Worm (Caenorhabditis elegans) whole organism, L3 larva: ENCODE measurements around the gene cpr-1.

ENCODE experiments used
- ZK546.5 ChIP-seq: sonication (generic microtip); optimal IDR thresholded peaks from 2 replicates; lab custom pipeline; 2017; ENCODE audit warnings: missing biosample characterization, missing genetic modification characterization
- aly-2 ChIP-seq: fragments of 150-350 bp; optimal IDR thresholded peaks from 2 replicates; lab custom pipeline; 2014; ENCODE audit warnings: missing biosample characterization, missing genetic modification characterization
- ama-1 ChIP-seq: fragments of 150-350 bp; optimal IDR thresholded peaks from 2 replicates; lab custom pipeline; 2018
- ceh-16 ChIP-seq: sonication (generic microtip); optimal IDR thresholded peaks from 2 replicates; lab custom pipeline; 2017; ENCODE audit warnings: missing biosample characterization, missing genetic modification characterization
- ceh-28 ChIP-seq: fragments of 150-350 bp; optimal IDR thresholded peaks from 2 replicates; lab custom pipeline; 2014; ENCODE audit warnings: missing biosample characterization, missing genetic modification reagents, missing genetic modification characterization
- ceh-82 ChIP-seq: fragments of 150-350 bp; optimal IDR thresholded peaks from 2 replicates; lab custom pipeline; 2014; ENCODE audit warnings: missing biosample characterization, missing genetic modification characterization
- ceh-9 ChIP-seq: sonication (generic microtip); optimal IDR thresholded peaks from 2 replicates; lab custom pipeline; 2018; ENCODE audit warnings: missing biosample characterization, missing genetic modification characterization
- egl-27 ChIP-seq: sonication (generic microtip); optimal IDR thresholded peaks from 4 replicates; lab custom pipeline; 2017; ENCODE audit warnings: missing biosample characterization, missing genetic modification reagents, missing genetic modification characterization
- egl-5 ChIP-seq: fragments of 150-350 bp; optimal IDR thresholded peaks from 2 replicates; lab custom pipeline; 2017; ENCODE audit warnings: missing biosample characterization, missing genetic modification reagents, missing genetic modification characterization, inconsistent platforms
- elt-2 ChIP-seq: sonication (generic microtip); optimal IDR thresholded peaks from 2 replicates; lab custom pipeline; 2016; ENCODE audit warnings: missing genetic modification reagents, mild to moderate bottlenecking, missing genetic modification characterization, missing compliant biosample characterization
- elt-3 ChIP-seq, 3 experiments: fragments of 150-350 bp in 1 of 3; sonication (generic microtip) in 2 of 3; optimal IDR thresholded peaks; 2 replicates in 2 of 3; 4 replicates in 1 of 3; lab custom pipeline; 2014 to 2017; ENCODE audit warnings: missing biosample characterization in 3 of 3, missing genetic modification characterization in 3 of 3
- eor-1 ChIP-seq, 2 experiments: fragments of 150-350 bp; optimal IDR thresholded peaks; 2 replicates each; lab custom pipeline; 2014 to 2018; ENCODE audit warnings: missing biosample characterization in 2 of 2, missing genetic modification characterization in 2 of 2
- fkh-10 ChIP-seq: sonication (generic microtip); optimal IDR thresholded peaks from 2 replicates; lab custom pipeline; 2017; ENCODE audit warnings: missing biosample characterization, missing genetic modification reagents, missing genetic modification characterization
- fkh-2 ChIP-seq: fragments of 150-350 bp; optimal IDR thresholded peaks from 2 replicates; lab custom pipeline; 2014; ENCODE audit warnings: missing biosample characterization, missing genetic modification reagents, missing genetic modification characterization
- hmg-11 ChIP-seq: sonication (generic microtip); optimal IDR thresholded peaks from 2 replicates; lab custom pipeline; 2016; ENCODE audit warnings: missing genetic modification characterization, missing compliant biosample characterization
- jun-1 ChIP-seq: fragments of 150-350 bp; optimal IDR thresholded peaks from 2 replicates; lab custom pipeline; 2014; ENCODE audit warnings: missing biosample characterization, missing genetic modification reagents, missing genetic modification characterization
- lin-39 ChIP-seq: fragments of 150-350 bp; optimal IDR thresholded peaks from 2 replicates; lab custom pipeline; 2018; ENCODE audit warnings: missing biosample characterization, missing genetic modification reagents, missing genetic modification characterization
- lsy-12 ChIP-seq: sonication (generic microtip); optimal IDR thresholded peaks from 2 replicates; lab custom pipeline; 2016; ENCODE audit warnings: mild to moderate bottlenecking, missing genetic modification characterization, missing compliant biosample characterization
- mdl-1 ChIP-seq: fragments of 150-350 bp; optimal IDR thresholded peaks from 2 replicates; lab custom pipeline; 2014; ENCODE audit warnings: missing biosample characterization, missing genetic modification characterization
- nfya-1 ChIP-seq: sonication (generic microtip); optimal IDR thresholded peaks from 2 replicates; lab custom pipeline; 2017; ENCODE audit warnings: missing genetic modification characterization, mild to moderate bottlenecking, missing compliant biosample characterization, antibody characterized with exemption, moderate library complexity; ENCODE audit not compliant: insufficient read depth
- nhr-11 ChIP-seq: fragments of 150-350 bp; optimal IDR thresholded peaks from 2 replicates; lab custom pipeline; 2014; ENCODE audit warnings: missing biosample characterization, missing genetic modification characterization
- nhr-12 ChIP-seq: fragments of 150-350 bp; optimal IDR thresholded peaks from 2 replicates; lab custom pipeline; 2014; ENCODE audit warnings: missing biosample characterization, missing genetic modification characterization
- nhr-237 ChIP-seq: fragments of 150-350 bp; optimal IDR thresholded peaks from 2 replicates; lab custom pipeline; 2014; ENCODE audit warnings: missing biosample characterization, missing genetic modification characterization
- nhr-43 ChIP-seq: sonication (generic microtip); optimal IDR thresholded peaks from 2 replicates; lab custom pipeline; 2016; ENCODE audit warnings: mild to moderate bottlenecking, missing genetic modification characterization, missing compliant biosample characterization; ENCODE audit not compliant: poor library complexity, severe bottlenecking
- nhr-76 ChIP-seq: fragments of 150-350 bp; sonication (generic microtip); optimal IDR thresholded peaks from 5 replicates; lab custom pipeline; 2014; ENCODE audit warnings: missing biosample characterization, missing genetic modification characterization
- nhr-77 ChIP-seq: fragments of 150-350 bp; optimal IDR thresholded peaks from 2 replicates; lab custom pipeline; 2014; ENCODE audit warnings: missing biosample characterization, missing genetic modification characterization
- pha-4 ChIP-seq: fragments of 150-350 bp; optimal IDR thresholded peaks from 2 replicates; lab custom pipeline; 2014; ENCODE audit warnings: missing biosample characterization, missing genetic modification reagents, missing genetic modification characterization
- pqm-1 ChIP-seq: fragments of 150-350 bp; optimal IDR thresholded peaks from 2 replicates; lab custom pipeline; 2017; ENCODE audit warnings: missing biosample characterization, missing genetic modification characterization, inconsistent platforms
- sea-2 ChIP-seq: fragments of 150-350 bp; sonication (generic microtip); optimal IDR thresholded peaks from 4 replicates; lab custom pipeline; 2014; ENCODE audit warnings: missing biosample characterization, missing genetic modification reagents, missing genetic modification characterization
- skn-1 ChIP-seq: fragments of 150-350 bp; optimal IDR thresholded peaks from 2 replicates; lab custom pipeline; 2014; ENCODE audit warnings: missing biosample characterization, missing genetic modification characterization
- snpc-4 ChIP-seq: fragments of 150-350 bp; optimal IDR thresholded peaks from 2 replicates; lab custom pipeline; 2014; ENCODE audit warnings: missing biosample characterization, missing genetic modification characterization
- zag-1 ChIP-seq: fragments of 150-350 bp; optimal IDR thresholded peaks from 2 replicates; lab custom pipeline; 2014; ENCODE audit warnings: missing biosample characterization, missing genetic modification characterization
- ztf-11 ChIP-seq: fragments of 150-350 bp; optimal IDR thresholded peaks from 2 replicates; lab custom pipeline; 2014; ENCODE audit warnings: missing biosample characterization, missing genetic modification characterization
- ztf-4 ChIP-seq: fragments of 150-350 bp; optimal IDR thresholded peaks from 2 replicates; lab custom pipeline; 2014; ENCODE audit warnings: missing biosample characterization, missing genetic modification characterization

cpr-1 gene

DNA sequence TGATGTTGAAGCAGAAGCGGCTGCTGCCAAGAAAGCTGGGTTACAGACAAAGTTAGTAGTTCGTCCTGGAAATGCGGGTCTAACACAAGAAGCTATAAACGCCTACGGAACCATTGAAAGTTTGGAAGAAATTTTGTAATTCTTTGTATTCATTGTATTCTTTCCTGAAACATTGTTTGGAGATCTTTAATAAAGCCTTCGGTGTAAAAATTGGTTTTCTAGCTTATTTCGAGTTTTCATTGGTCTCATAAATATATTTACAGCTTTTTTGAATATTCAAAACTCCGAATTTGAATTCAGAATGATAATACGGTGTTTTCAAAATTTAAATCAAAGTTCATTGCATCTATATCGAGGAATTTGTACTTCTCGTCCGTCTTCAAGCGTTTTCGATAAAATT is 40.5 kb upstream of the cpr-1 start, which contains the start of gene F58H1.8:
Gene F58H1.8, plus strand, starts transcription at position 301 of the 400 bp plus-strand sequence.
- TF ChIP-seq jun-1, result no peak
- no peak for TF ChIP-seq ceh-28 (tag; lab: Kevin White, UChicago)
- no peak for TF ChIP-seq fkh-2 (tag; lab: Kevin White, UChicago)
- no peak for TF ChIP-seq ceh-16 (tag; lab: Kevin White, UChicago)
- TF ChIP-seq elt-2 (tag; lab: Kevin White, UChicago), result no peak
- no peak for TF ChIP-seq nhr-76 (tag; lab: Kevin White, UChicago)
- TF ChIP-seq nhr-43 (tag; lab: Kevin White, UChicago), result no peak
- no peak for TF ChIP-seq sea-2 (GFP tag; lab: Kevin White, UChicago)
- no peak for TF ChIP-seq lsy-12 (tag; lab: Kevin White, UChicago)
- no peak for TF ChIP-seq ceh-9
- TF ChIP-seq egl-27 (tag; lab: Kevin White, UChicago), result no peak
- TF ChIP-seq ztf-4 (tag; lab: Kevin White, UChicago), result no peak
- TF ChIP-seq egl-5, result no peak
- TF ChIP-seq snpc-4, result no peak
- no peak for TF ChIP-seq aly-2 (tag; lab: Kevin White, UChicago)
- no peak for TF ChIP-seq ZK546.5 (tag; lab: Kevin White, UChicago)
- TF ChIP-seq, all 47 proteins: peak for 0

DNA sequence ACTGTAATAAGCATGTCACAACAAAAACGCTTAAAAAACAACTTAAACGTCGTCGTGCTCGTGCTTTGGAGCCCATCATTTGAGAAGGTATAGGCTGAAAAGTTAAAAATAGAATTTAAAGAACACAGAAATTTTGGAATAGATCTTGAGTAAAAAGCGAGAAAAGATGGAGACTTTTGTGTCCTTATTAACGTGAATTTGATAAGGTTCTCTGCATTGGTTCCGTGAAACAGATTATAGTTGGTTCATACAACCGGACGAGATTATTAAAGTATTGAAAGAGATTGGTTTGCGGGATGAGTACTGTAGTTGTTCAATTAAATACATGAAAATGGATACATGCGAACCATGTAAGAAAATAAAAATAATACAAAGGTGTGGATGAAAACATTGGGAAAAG is 37.6 kb upstream of the cpr-1 start, which contains the start of gene gpla-1:
Gene gpla-1, minus strand, starts transcription at position 101 of the 400 bp plus-strand sequence.
- TF ChIP-seq ceh-9 (no peak), aly-2 (tag; lab: Kevin White, UChicago) (no peak), egl-5 (no peak), nhr-12 (tag; lab: Kevin White, UChicago) (no peak), ceh-82 (tag; lab: Kevin White, UChicago) (no peak), pqm-1 (tag; lab: Kevin White, UChicago) (no peak), sea-2 (GFP tag; lab: Kevin White, UChicago) (no peak), hmg-11 (tag; lab: Kevin White, UChicago) (no peak), nhr-43 (tag; lab: Kevin White, UChicago) (no peak), nhr-237 (tag; lab: Kevin White, UChicago) (no peak), lin-39 (tag; lab: Kevin White, UChicago) (no peak), ama-1 (lab: Kevin White, UChicago) (no peak), nhr-77 (no peak), fkh-2 (tag; lab: Kevin White, UChicago) (no peak), skn-1 (tag; lab: Kevin White, UChicago) (no peak), elt-2 (tag; lab: Kevin White, UChicago) (no peak), mdl-1 (no peak), ztf-11 (no peak), nfya-1 (tag; lab: Kevin White, UChicago) (no peak), nhr-76 (tag; lab: Kevin White, UChicago) (no peak)

DNA sequence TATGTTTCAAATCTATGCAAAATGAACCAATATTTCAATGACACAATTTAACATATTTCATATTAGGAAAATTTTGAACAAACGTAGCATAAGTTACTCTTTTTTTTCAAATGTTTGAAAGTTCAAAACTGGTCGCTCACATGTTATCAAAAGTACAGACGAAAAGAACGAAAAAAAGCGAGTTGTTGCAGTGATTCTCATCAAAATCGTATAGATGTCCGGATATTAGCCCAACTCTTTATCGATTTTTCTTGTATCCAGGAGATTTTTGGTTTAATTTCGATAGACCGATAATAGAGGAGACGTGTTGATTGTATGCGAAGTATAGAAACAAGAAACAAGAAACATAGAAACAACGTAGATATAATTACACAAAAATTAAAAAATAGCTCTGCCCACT is 35.0 kb upstream of the cpr-1 start:
- TF ChIP-seq fkh-2 (tag; lab: Kevin White, UChicago), result no peak

DNA sequence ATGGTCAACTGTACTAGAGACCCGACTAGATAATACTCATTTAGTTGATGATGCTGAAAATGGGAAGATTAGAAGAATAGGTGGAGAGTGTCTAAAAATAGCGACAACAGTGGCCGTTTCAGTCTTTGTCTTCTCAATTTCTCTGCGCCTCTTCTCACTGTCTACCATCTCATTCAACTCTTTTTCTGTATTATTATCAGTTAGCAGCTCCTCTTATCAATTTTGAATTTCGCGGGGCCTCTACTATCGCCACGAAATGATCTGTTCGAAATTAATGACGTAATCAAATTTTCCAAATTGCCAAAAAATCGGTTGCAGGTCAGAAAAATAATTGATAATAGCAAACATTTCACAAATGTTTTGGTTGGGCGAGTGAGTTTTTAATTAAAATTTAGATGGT is 33.7 kb upstream of the cpr-1 start:
- TF ChIP-seq ceh-9 (no peak), jun-1 (peak; percentile 13), elt-2 (tag; lab: Kevin White, UChicago) (peak; percentile 99), pqm-1 (tag; lab: Kevin White, UChicago) (peak; percentile 96), pha-4 (peak; percentile 46), sea-2 (GFP tag; lab: Kevin White, UChicago) (no peak)
- TF ChIP-seq, all 47 proteins: peak for 4

DNA sequence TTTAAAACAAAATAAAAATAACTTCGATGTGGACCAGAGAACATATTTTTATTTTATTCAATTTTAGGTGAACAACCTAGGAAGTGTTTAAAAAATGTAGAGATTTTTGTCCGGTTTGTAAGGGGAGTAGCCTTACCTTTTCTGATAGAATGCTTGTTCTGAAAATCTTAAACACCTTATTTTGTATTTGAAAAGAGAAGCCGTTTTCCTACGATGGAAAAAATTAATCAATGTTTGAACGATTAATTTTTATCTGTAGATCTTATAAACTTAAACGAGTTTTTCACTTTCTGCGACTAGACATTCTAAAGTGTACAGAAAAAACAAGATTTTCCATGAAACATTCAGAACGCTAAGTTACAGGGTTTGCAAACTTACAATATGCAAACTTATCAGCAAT is 33.0 kb upstream of the cpr-1 start, which contains the start of gene F58H1.6:
Gene F58H1.6, plus strand, starts transcription at position 301 of the 400 bp plus-strand sequence.
- no peak for TF ChIP-seq fkh-10
- TF ChIP-seq elt-3 (tag; optimal IDR thresholded peaks at IDR 0.05; lab: Kevin White, UChicago), result no peak
- TF ChIP-seq nhr-76 (tag; lab: Kevin White, UChicago), result no peak
- TF ChIP-seq sea-2 (GFP tag; lab: Kevin White, UChicago), result no peak

DNA sequence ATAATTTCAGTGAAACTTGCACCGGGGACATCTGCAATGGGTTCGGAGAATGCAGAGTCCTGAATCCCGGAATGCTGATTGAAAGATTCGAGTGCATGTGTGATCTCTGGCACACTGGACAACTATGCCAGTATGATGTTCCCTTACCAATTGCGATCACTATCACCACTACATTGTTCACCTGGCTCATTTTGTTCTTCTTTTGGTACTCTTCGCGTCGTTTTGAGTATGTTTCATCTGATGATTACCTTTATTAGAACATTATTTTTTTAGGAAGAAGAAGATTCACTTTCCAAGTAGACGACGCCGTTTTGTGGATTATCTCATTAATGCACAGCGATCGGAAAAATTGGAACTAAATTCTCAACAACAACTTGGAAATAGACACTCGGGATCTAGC is 31.6 kb upstream of the cpr-1 start:
- TF ChIP-seq fkh-10 (no peak), egl-5 (no peak), pha-4 (no peak), jun-1 (no peak), skn-1 (tag; lab: Kevin White, UChicago) (no peak), egl-27 (tag; lab: Kevin White, UChicago) (no peak), zag-1 (no peak), nhr-11 (no peak), eor-1 (tag; optimal IDR thresholded peaks at IDR 0.05; lab: Kevin White, UChicago) (no peak), mdl-1 (no peak)
